Worm (Caenorhabditis elegans): ENCODE results near the gene ZK637.15.

Gene ZK637.15

ce11 chrIII:8899767-8900166, 20.1 kb upstream of the ZK637.15 start:
- no peak for TF ChIP-seq ceh-39 (tag; optimal IDR thresholded peaks at IDR 0.05)
- peak; percentile 69 for TF ChIP-seq mep-1 (tag; optimal IDR thresholded peaks at IDR 0.05)
- TF ChIP-seq ces-1 (GFP tag; optimal IDR thresholded peaks at IDR 0.05): peak; percentile 53
- TF ChIP-seq lin-32 (GFP tag; optimal IDR thresholded peaks at IDR 0.05): no peak
- TF ChIP-seq hlh-1 (tag; optimal IDR thresholded peaks at IDR 0.05): no peak
- no peak for TF ChIP-seq mls-2 (tag; optimal IDR thresholded peaks at IDR 0.05)
- TF ChIP-seq mab-5 (tag; optimal IDR thresholded peaks at IDR 0.05): no peak
- no peak for TF ChIP-seq drap-1 (GFP tag; optimal IDR thresholded peaks at IDR 0.05)
- TF ChIP-seq ceh-83 (GFP tag; optimal IDR thresholded peaks at IDR 0.05): no peak
- TF ChIP-seq bed-3 (GFP tag; optimal IDR thresholded peaks at IDR 0.05): no peak
- no peak for TF ChIP-seq lin-13 (tag; optimal IDR thresholded peaks at IDR 0.05)
- TF ChIP-seq pha-4 (tag; optimal IDR thresholded peaks at IDR 0.05): no peak
- no peak for TF ChIP-seq blmp-1 (tag; optimal IDR thresholded peaks at IDR 0.05)
- TF ChIP-seq tbx-8 (GFP tag; optimal IDR thresholded peaks at IDR 0.05): no peak
- TF ChIP-seq lsy-2 (tag; optimal IDR thresholded peaks at IDR 0.05): peak; percentile 17
- TF ChIP-seq M03D4.4 (tag; optimal IDR thresholded peaks at IDR 0.05): no peak
- TF ChIP-seq nhr-12 (tag; optimal IDR thresholded peaks at IDR 0.05): no peak

- TF ChIP-seq cnd-1 (tag; optimal IDR thresholded peaks at IDR 0.05) (peak; percentile 73), lin-13 (tag; optimal IDR thresholded peaks at IDR 0.05) (peak; percentile 56), ceh-39 (tag; optimal IDR thresholded peaks at IDR 0.05) (peak; percentile 0)
These were observed 18.8 kb upstream of the ZK637.15 start for ce11 chrIII:8901078-8901477.

- TF ChIP-seq nhr-76 (tag; optimal IDR thresholded peaks at IDR 0.05) (no peak), elt-1 (tag; optimal IDR thresholded peaks at IDR 0.05; ENCODE audit: borderline replicate concordance, insufficient read depth) (no peak), ceh-43 (GFP tag; optimal IDR thresholded peaks at IDR 0.05) (no peak), nhr-237 (tag; optimal IDR thresholded peaks at IDR 0.05) (no peak), bed-3 (GFP tag; optimal IDR thresholded peaks at IDR 0.05) (no peak), pha-4 (tag; optimal IDR thresholded peaks at IDR 0.05) (no peak), nhr-28 (tag; optimal IDR thresholded peaks at IDR 0.05) (no peak), flh-1 (GFP tag; optimal IDR thresholded peaks at IDR 0.05) (no peak), elt-3 (tag; optimal IDR thresholded peaks at IDR 0.05) (no peak), drap-1 (GFP tag; optimal IDR thresholded peaks at IDR 0.05) (no peak), nhr-12 (tag; optimal IDR thresholded peaks at IDR 0.05) (no peak), lin-13 (tag; optimal IDR thresholded peaks at IDR 0.05) (no peak), sem-2 (GFP tag; optimal IDR thresholded peaks at IDR 0.05) (no peak), snpc-4 (tag; optimal IDR thresholded peaks at IDR 0.05) (no peak), blmp-1 (tag; optimal IDR thresholded peaks at IDR 0.05) (no peak), ham-2 (GFP tag; optimal IDR thresholded peaks at IDR 0.05) (no peak), ces-1 (GFP tag; optimal IDR thresholded peaks at IDR 0.05) (no peak), ceh-39 (tag; optimal IDR thresholded peaks at IDR 0.05) (no peak)
These were observed 16.6 kb upstream of the ZK637.15 start for ce11 chrIII:8903263-8903662.

ce11 chrIII:8904044-8904443, 15.8 kb upstream of the ZK637.15 start, which contains the start of gene lin-9:
Gene lin-9 (minus strand): TSS chrIII:8904131.
- TF ChIP-seq mls-2 (tag; optimal IDR thresholded peaks at IDR 0.05) (peak; percentile 14), hlh-1 (tag; optimal IDR thresholded peaks at IDR 0.05) (peak; percentile 72), ceh-43 (GFP tag; optimal IDR thresholded peaks at IDR 0.05) (no peak), nhr-76 (tag; optimal IDR thresholded peaks at IDR 0.05) (no peak), ztf-11 (tag; optimal IDR thresholded peaks at IDR 0.05) (peak; percentile 11), lsy-2 (tag; optimal IDR thresholded peaks at IDR 0.05) (peak; percentile 99), cnd-1 (tag; optimal IDR thresholded peaks at IDR 0.05) (peak; percentile 33), ham-2 (GFP tag; optimal IDR thresholded peaks at IDR 0.05) (peak; percentile 29), ceh-83 (GFP tag; optimal IDR thresholded peaks at IDR 0.05) (no peak), ces-1 (GFP tag; optimal IDR thresholded peaks at IDR 0.05) (peak; percentile 60), sptf-1 (tag; optimal IDR thresholded peaks at IDR 0.05) (peak; percentile 76), nhr-12 (tag; optimal IDR thresholded peaks at IDR 0.05) (no peak), snpc-4 (tag; optimal IDR thresholded peaks at IDR 0.05) (no peak), zip-8 (tag; optimal IDR thresholded peaks at IDR 0.05) (no peak), mab-5 (tag; optimal IDR thresholded peaks at IDR 0.05) (no peak), lin-32 (GFP tag; optimal IDR thresholded peaks at IDR 0.05) (no peak), nhr-2 (tag; optimal IDR thresholded peaks at IDR 0.05) (no peak), mep-1 (tag; optimal IDR thresholded peaks at IDR 0.05) (peak; percentile 89), pha-4 (tag; optimal IDR thresholded peaks at IDR 0.05) (peak; percentile 93), nhr-28 (tag; optimal IDR thresholded peaks at IDR 0.05) (no peak), drap-1 (GFP tag; optimal IDR thresholded peaks at IDR 0.05) (peak; percentile 67), elt-1 (tag; optimal IDR thresholded peaks at IDR 0.05; ENCODE audit: borderline replicate concordance, insufficient read depth) (no peak), blmp-1 (tag; optimal IDR thresholded peaks at IDR 0.05) (peak; percentile 43), ceh-39 (tag; optimal IDR thresholded peaks at IDR 0.05) (peak; percentile 77), flh-1 (GFP tag; optimal IDR thresholded peaks at IDR 0.05) (no peak), elt-3 (tag; optimal IDR thresholded peaks at IDR 0.05) (peak; percentile 62), M03D4.4 (tag; optimal IDR thresholded peaks at IDR 0.05) (peak; percentile 26), unc-120 (tag; optimal IDR thresholded peaks at IDR 0.05; ENCODE audit: poor library complexity, severe bottlenecking) (peak; percentile 24), lin-13 (tag; optimal IDR thresholded peaks at IDR 0.05) (peak; percentile 89), tbx-8 (GFP tag; optimal IDR thresholded peaks at IDR 0.05) (no peak), unc-62 (GFP tag; optimal IDR thresholded peaks at IDR 0.05) (peak; percentile 61), nhr-237 (tag; optimal IDR thresholded peaks at IDR 0.05) (peak; percentile 88)
